Fruit fly (Drosophila melanogaster) Kc167 (cell line): ENCODE results near the gene tipE.

Source experiments
- Myc ChIP-seq: fragments of >200 bp; optimal IDR thresholded peaks from 2 replicates; lab custom pipeline; 2017; ENCODE audit warnings: missing external identifiers
- Sin3A ChIP-seq: fragments of >200 bp; optimal IDR thresholded peaks from 2 replicates; lab custom pipeline; 2018; ENCODE audit warnings: missing external identifiers
- h ChIP-seq: fragments of >200 bp; optimal IDR thresholded peaks from 3 replicates; lab custom pipeline; 2018; ENCODE audit warnings: missing external identifiers
- insv ChIP-seq: fragments of >200 bp; optimal IDR thresholded peaks from 3 replicates; lab custom pipeline; 2018; ENCODE audit warnings: missing external identifiers
- psq ChIP-seq: fragments of >200 bp; optimal IDR thresholded peaks from 2 replicates; lab custom pipeline; 2017; ENCODE audit warnings: missing external identifiers
- ttk ChIP-seq: sonication (Bioruptor generic); optimal IDR thresholded peaks from 2 replicates; lab custom pipeline; 2017; ENCODE audit warnings: missing external identifiers

The tipE gene

DNA sequence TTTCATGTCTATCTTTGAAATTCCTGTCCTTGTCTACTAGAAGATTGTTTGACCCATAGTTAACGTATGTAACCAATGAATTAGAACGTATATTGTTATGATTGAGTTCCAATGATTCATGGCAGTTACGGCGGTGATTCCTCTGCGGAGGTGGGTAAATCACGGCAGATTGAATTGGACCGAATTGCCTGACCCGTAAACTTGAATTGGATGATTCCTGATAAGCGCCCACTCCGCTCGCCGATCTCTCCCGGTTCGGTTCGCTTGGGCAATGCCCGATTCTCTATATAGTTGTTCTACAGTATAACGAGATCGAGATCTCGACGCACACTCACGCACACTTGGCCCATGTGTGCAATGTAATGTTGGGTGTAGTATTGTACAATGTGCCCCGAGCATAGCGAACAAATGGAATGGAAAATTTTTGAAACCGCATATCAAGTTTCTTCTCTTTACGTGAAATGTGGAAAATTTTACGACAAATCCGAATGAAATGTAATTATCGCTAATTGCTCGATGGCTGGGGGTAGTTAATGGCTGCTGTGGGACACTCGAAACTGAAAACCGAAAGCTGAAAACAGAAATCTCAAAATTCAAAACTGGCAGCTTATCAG is 43.2 kb downstream of the tipE start:
- TF ChIP-seq insv (lab: Kevin White, UChicago) (no peak), ttk (lab: Kevin White, UChicago) (no peak)

DNA sequence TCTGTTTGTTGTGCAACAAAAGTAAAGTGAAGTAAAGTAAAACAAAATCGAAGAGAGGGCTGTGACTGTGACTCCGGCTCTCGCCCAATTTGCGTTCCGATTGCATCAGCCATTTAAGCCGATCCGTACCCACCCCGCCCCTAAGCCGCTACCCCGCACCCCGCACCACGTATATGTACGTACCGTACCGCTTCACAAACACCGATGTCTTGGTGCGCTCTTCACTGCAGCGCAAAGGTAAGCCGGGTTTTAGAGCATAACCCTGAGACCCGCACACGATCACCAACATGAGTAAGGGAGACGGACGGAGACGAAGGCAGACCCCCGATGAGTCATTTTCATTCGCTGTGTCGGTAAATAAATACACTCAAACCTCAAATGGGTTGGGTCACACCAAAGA is 43.9 kb downstream of the tipE start:
- TF ChIP-seq h (lab: Kevin White, UChicago) (no peak), Myc (lab: Kevin White, UChicago) (no peak)

dm6 chr3L:4232724-4233367 is 44.5 kb downstream of the tipE start:
- no peak for TF ChIP-seq psq

dm6 chr3L:4233603-4234277 is 45.4 kb downstream of the tipE start:
- TF ChIP-seq h (lab: Kevin White, UChicago) (no peak), Sin3A (lab: Kevin White, UChicago) (no peak), psq (no peak), ttk (lab: Kevin White, UChicago) (no peak), Myc (lab: Kevin White, UChicago) (no peak), insv (lab: Kevin White, UChicago) (no peak)

DNA sequence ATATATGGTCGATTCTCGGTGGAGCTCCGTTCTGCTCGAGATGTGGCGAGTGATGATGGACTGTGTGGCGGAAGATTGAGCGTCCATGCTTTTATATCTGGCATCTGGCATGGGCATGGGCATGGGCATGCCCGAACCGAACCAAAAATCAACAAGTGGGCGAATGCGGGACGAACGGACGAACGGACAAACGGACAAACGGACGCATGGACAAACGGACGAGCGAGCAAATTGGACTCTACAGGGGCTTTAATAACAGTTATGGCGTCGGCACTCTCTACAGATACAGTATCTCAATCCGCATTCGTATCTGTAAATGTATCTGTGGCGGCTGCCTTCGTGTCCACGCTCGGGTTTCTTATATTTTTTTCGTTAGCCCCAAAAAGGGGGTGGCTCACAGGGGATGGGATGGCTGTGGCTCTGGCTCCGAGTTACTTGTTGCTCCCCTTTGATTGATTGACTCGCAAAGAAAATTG is 47.8 kb downstream of the tipE start, which contains the start of gene ImpL2:
Gene ImpL2, minus strand, starts transcription at position 51 of the 476 bp plus-strand sequence.
- TF ChIP-seq ttk (lab: Kevin White, UChicago) (no peak), insv (lab: Kevin White, UChicago) (no peak), psq (no peak), Myc (lab: Kevin White, UChicago) (no peak), h (lab: Kevin White, UChicago) (no peak), Sin3A (lab: Kevin White, UChicago) (no peak)

DNA sequence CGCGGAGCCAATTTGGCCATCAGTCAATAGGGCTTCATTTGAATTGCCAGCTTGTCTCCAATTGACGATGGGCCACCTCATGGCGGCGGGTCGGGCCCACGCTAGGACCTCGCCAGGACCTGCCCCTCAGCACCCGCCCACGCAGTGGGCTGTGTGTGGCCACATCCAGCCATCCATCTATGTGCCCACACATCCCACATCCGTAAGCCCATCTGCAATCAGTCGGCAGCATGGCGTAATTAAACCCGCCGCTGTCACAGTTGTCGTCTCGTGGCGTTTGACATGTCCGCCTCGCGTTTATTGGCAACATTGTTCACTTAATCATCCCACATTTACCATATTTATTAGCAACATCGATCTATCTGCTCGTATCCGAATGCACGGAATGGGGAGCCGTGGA is 49.9 kb downstream of the tipE start:
- TF ChIP-seq Sin3A (lab: Kevin White, UChicago) (no peak), Myc (lab: Kevin White, UChicago) (no peak), h (lab: Kevin White, UChicago) (no peak)

- no peak for TF ChIP-seq Sin3A (lab: Kevin White, UChicago)
Measured at dm6 chr3L:4239442-4240322, 51.4 kb downstream of the tipE start, which contains the start of gene Sqor. Gene Sqor, plus strand, starts transcription at chr3L:4240173.

DNA sequence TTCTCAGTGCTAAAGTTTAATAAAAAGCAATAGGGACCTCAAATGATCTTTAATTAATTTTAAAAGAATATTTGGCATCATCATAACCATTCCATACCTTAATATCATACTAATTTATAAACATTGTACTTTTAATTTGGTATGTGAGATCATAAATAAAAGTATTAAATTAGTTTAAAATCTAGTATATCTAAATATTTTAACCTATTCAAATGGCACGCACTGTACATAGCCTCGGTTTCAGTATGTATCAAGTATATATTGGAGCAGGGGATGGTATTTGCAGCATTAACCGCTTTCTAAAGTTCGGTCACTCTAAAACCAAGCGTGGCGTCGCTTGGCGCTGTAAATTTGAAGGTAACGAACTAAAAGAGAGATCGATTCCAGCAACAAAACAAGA is 54.1 kb downstream of the tipE start, which contains the start of gene pav:
Gene pav, plus strand, starts transcription at position 307 of the 400 bp plus-strand sequence.
- TF ChIP-seq insv (lab: Kevin White, UChicago) = no peak
- no peak for TF ChIP-seq Myc (lab: Kevin White, UChicago)
- TF ChIP-seq psq = no peak
- no peak for TF ChIP-seq Sin3A (lab: Kevin White, UChicago)
- TF ChIP-seq ttk (lab: Kevin White, UChicago) = no peak
- no peak for TF ChIP-seq h (lab: Kevin White, UChicago)
